Worm (Caenorhabditis elegans) whole organism, L4 larva: ENCODE data around the gene T26C11.8.

Source experiments
- F26F4.8 ChIP-seq: fragments of 200-800 bp; sonication (Bioruptor generic); conservative IDR thresholded peaks from 2 replicates; pipeline ENCODE4 v1.3.6; 2022; ENCODE audit warnings: missing genetic modification characterization, missing compliant biosample characterization
- F49E8.2 ChIP-seq: sonication (generic microtip); optimal IDR thresholded peaks from 2 replicates; lab custom pipeline; 2016; ENCODE audit warnings: missing compliant biosample characterization, mild to moderate bottlenecking, missing genetic modification characterization, borderline replicate concordance
- T20F7.1 ChIP-seq: fragments of 200-800 bp; sonication (Bioruptor generic); optimal IDR thresholded peaks from 2 replicates; lab custom pipeline; 2018; ENCODE audit warnings: mild to moderate bottlenecking, missing genetic modification characterization, missing compliant biosample characterization
- Y105C5A.15 ChIP-seq: fragments of 200-800 bp; sonication (Bioruptor generic); IDR thresholded peaks from 2 replicates; pipeline ENCODE4 v1.3.6; 2022; ENCODE audit warnings: missing genetic modification characterization, missing compliant biosample characterization
- Y5F2A.4 ChIP-seq: fragments of 200-800 bp; sonication (Bioruptor generic); optimal IDR thresholded peaks from 2 replicates; lab custom pipeline; 2018; ENCODE audit warnings: mild to moderate bottlenecking, missing genetic modification characterization, missing compliant biosample characterization
- Y75B8A.6 ChIP-seq: fragments of 200-800 bp; sonication (Bioruptor generic); IDR thresholded peaks from 2 replicates; pipeline ENCODE4 v1.3.6; 2022; ENCODE audit warnings: missing genetic modification reagents, missing genetic modification characterization, missing compliant biosample characterization
- ZK337.2 ChIP-seq: fragments of 200-800 bp; sonication (Bioruptor generic); IDR thresholded peaks from 2 replicates; pipeline ENCODE4 v1.3.6; 2022; ENCODE audit warnings: missing genetic modification reagents, missing genetic modification characterization, missing compliant biosample characterization
- aha-1 ChIP-seq: fragments of 150-350 bp; peaks from one replicate; lab custom pipeline; 2014; ENCODE audit warnings: missing biosample characterization, missing genetic modification characterization
- arid-1 ChIP-seq: fragments of 200-800 bp; sonication (Bioruptor generic); conservative IDR thresholded peaks from 2 replicates; pipeline ENCODE4 v1.3.6; 2022; ENCODE audit warnings: missing genetic modification reagents, missing genetic modification characterization, missing compliant biosample characterization
- ceh-20 ChIP-seq: fragments of 200-800 bp; sonication (Bioruptor generic); IDR thresholded peaks from 2 replicates; pipeline ENCODE4 v1.3.6; 2022; ENCODE audit warnings: missing genetic modification reagents, missing genetic modification characterization, missing compliant biosample characterization
- ceh-44 ChIP-seq: fragments of 200-800 bp; sonication (Bioruptor generic); IDR thresholded peaks from 2 replicates; pipeline ENCODE4 v1.3.6; 2022; ENCODE audit warnings: missing genetic modification reagents, missing genetic modification characterization, missing compliant biosample characterization
- ceh-82 ChIP-seq: sonication (generic microtip); optimal IDR thresholded peaks from 2 replicates; lab custom pipeline; 2017; ENCODE audit warnings: missing biosample characterization, missing genetic modification characterization
- ctbp-1 ChIP-seq: fragments of 200-800 bp; sonication (Bioruptor generic); IDR thresholded peaks from 2 replicates; pipeline ENCODE4 v1.3.6; 2022; ENCODE audit warnings: missing genetic modification reagents, missing genetic modification characterization, missing compliant biosample characterization
- daf-8 ChIP-seq: fragments of 200-800 bp; sonication (Bioruptor generic); IDR thresholded peaks from 2 replicates; pipeline ENCODE4 v1.3.6; 2022; ENCODE audit warnings: missing genetic modification characterization, missing compliant biosample characterization
- dpl-1 ChIP-seq: fragments of 150-350 bp; optimal IDR thresholded peaks from 2 replicates; lab custom pipeline; 2014; ENCODE audit warnings: missing biosample characterization, missing genetic modification reagents, missing genetic modification characterization
- dve-1 ChIP-seq: sonication (generic microtip); optimal IDR thresholded peaks from 2 replicates; lab custom pipeline; 2017; ENCODE audit warnings: antibody characterized with exemption, mild to moderate bottlenecking, missing genetic modification characterization, missing compliant biosample characterization; ENCODE audit not compliant: insufficient read depth
- egl-43 ChIP-seq: fragments of 200-800 bp; sonication (Bioruptor generic); IDR thresholded peaks from 2 replicates; pipeline ENCODE4 v1.3.6; 2022; ENCODE audit warnings: missing genetic modification reagents, missing genetic modification characterization, missing compliant biosample characterization
- fos-1 ChIP-seq: fragments of 150-350 bp; optimal IDR thresholded peaks from 2 replicates; lab custom pipeline; 2014; ENCODE audit warnings: missing biosample characterization, missing genetic modification characterization
- gei-8 ChIP-seq: fragments of 200-800 bp; sonication (Bioruptor generic); optimal IDR thresholded peaks from 2 replicates; lab custom pipeline; 2018; ENCODE audit warnings: mild to moderate bottlenecking, missing genetic modification characterization, missing compliant biosample characterization
- hif-1 ChIP-seq, 2 experiments: sonication (generic microtip); optimal IDR thresholded peaks; 2 replicates each; lab custom pipeline; 2016 to 2017; ENCODE audit warnings: missing compliant biosample characterization in 2 of 2, missing genetic modification characterization in 2 of 2, missing genetic modification reagents in 2 of 2, missing genotype in 2 of 2, mild to moderate bottlenecking in 1 of 2
- hlh-30 ChIP-seq: sonication (generic microtip); optimal IDR thresholded peaks from 2 replicates; lab custom pipeline; 2017; ENCODE audit warnings: antibody characterized with exemption, mild to moderate bottlenecking, missing genetic modification characterization, missing compliant biosample characterization; ENCODE audit not compliant: insufficient read depth
- lin-29 ChIP-seq: fragments of 200-800 bp; sonication (Bioruptor generic); IDR thresholded peaks from 2 replicates; pipeline ENCODE4 v1.3.6; 2022; ENCODE audit warnings: missing genetic modification reagents, missing genetic modification characterization, missing compliant biosample characterization
- lsy-2 ChIP-seq, 2 experiments: fragments of 150-350 bp in 1 of 2; sonication (generic microtip) in 1 of 2; optimal IDR thresholded peaks; 2 replicates each; lab custom pipeline; 2014 to 2017; ENCODE audit warnings: missing biosample characterization in 2 of 2, missing genetic modification characterization in 2 of 2
- madf-5 ChIP-seq, 2 experiments: fragments of 200-800 bp; sonication (Bioruptor generic); IDR thresholded peaks; 2 replicates each; pipeline ENCODE4 v1.3.6; 2022; ENCODE audit warnings: missing compliant biosample characterization in 2 of 2, missing genetic modification characterization in 2 of 2
- madf-9 ChIP-seq: fragments of 200-800 bp; sonication (Bioruptor generic); conservative IDR thresholded peaks from 2 replicates; pipeline ENCODE4 v1.3.6; 2022; ENCODE audit warnings: missing genetic modification reagents, missing genetic modification characterization, missing compliant biosample characterization
- mdt-29 ChIP-seq: fragments of 200-800 bp; sonication (Bioruptor generic); IDR thresholded peaks from 2 replicates; pipeline ENCODE4 v1.3.6; 2022; ENCODE audit warnings: missing genetic modification reagents, missing genetic modification characterization, missing compliant biosample characterization
- mes-2 ChIP-seq: sonication (generic microtip); optimal IDR thresholded peaks from 2 replicates; lab custom pipeline; 2016; ENCODE audit warnings: missing genotype, mild to moderate bottlenecking, missing genetic modification characterization, missing compliant biosample characterization; ENCODE audit not compliant: poor library complexity, severe bottlenecking
- mxl-3 ChIP-seq: fragments of 200-800 bp; sonication (Bioruptor generic); optimal IDR thresholded peaks from 2 replicates; lab custom pipeline; 2018; ENCODE audit warnings: mild to moderate bottlenecking, missing genetic modification characterization, missing compliant biosample characterization
- nhr-10 ChIP-seq: fragments of 150-350 bp; optimal IDR thresholded peaks from 2 replicates; lab custom pipeline; 2014; ENCODE audit warnings: missing biosample characterization, missing genetic modification characterization
- nhr-111 ChIP-seq: fragments of 200-800 bp; sonication (Bioruptor generic); optimal IDR thresholded peaks from 2 replicates; lab custom pipeline; 2018; ENCODE audit warnings: mild to moderate bottlenecking, missing genetic modification characterization, missing compliant biosample characterization
- nhr-25 ChIP-seq: sonication (generic microtip); optimal IDR thresholded peaks from 2 replicates; lab custom pipeline; 2017; ENCODE audit warnings: missing genetic modification characterization, mild to moderate bottlenecking, missing compliant biosample characterization, antibody characterized with exemption, moderate library complexity, borderline replicate concordance; ENCODE audit not compliant: insufficient read depth
- nhr-42 ChIP-seq: fragments of 200-800 bp; sonication (Bioruptor generic); IDR thresholded peaks from 2 replicates; pipeline ENCODE4 v1.3.6; 2022; ENCODE audit warnings: missing genetic modification characterization, missing compliant biosample characterization
- nhr-6 ChIP-seq: fragments of 150-350 bp; optimal IDR thresholded peaks from 2 replicates; lab custom pipeline; 2014; ENCODE audit warnings: missing biosample characterization, missing genetic modification characterization
- nhr-76 ChIP-seq: fragments of 150-350 bp; optimal IDR thresholded peaks from 2 replicates; lab custom pipeline; 2014; ENCODE audit warnings: missing biosample characterization, missing genetic modification characterization
- php-3 ChIP-seq: fragments of 200-800 bp; sonication (Bioruptor generic); IDR thresholded peaks from 2 replicates; pipeline ENCODE4 v1.3.6; 2022; ENCODE audit warnings: missing genetic modification reagents, missing genetic modification characterization, missing compliant biosample characterization
- set-16 ChIP-seq: fragments of 200-800 bp; sonication (Bioruptor generic); IDR thresholded peaks from 2 replicates; pipeline ENCODE4 v1.3.6; 2022; ENCODE audit warnings: missing genetic modification reagents, missing genetic modification characterization, missing compliant biosample characterization
- snpc-1.2 ChIP-seq: fragments of 200-800 bp; sonication (Bioruptor generic); IDR thresholded peaks from 2 replicates; pipeline ENCODE4 v1.3.6; 2022; ENCODE audit warnings: missing genetic modification reagents, missing genetic modification characterization, missing compliant biosample characterization
- snpc-4 ChIP-seq: fragments of 150-350 bp; optimal IDR thresholded peaks from 2 replicates; lab custom pipeline; 2014; ENCODE audit warnings: missing biosample characterization, missing genetic modification characterization
- spr-1 ChIP-seq: sonication (generic microtip); optimal IDR thresholded peaks from 2 replicates; lab custom pipeline; 2016; ENCODE audit warnings: mild to moderate bottlenecking, missing genetic modification characterization, missing compliant biosample characterization
- spr-3 ChIP-seq: fragments of 200-800 bp; sonication (Bioruptor generic); optimal IDR thresholded peaks from 2 replicates; lab custom pipeline; 2018; ENCODE audit warnings: mild to moderate bottlenecking, missing genetic modification characterization, missing compliant biosample characterization
- tag-97 ChIP-seq: fragments of 200-800 bp; sonication (Bioruptor generic); IDR thresholded peaks from 2 replicates; pipeline ENCODE4 v1.3.6; 2022; ENCODE audit warnings: missing genetic modification characterization, missing compliant biosample characterization
- unc-62 ChIP-seq, 3 experiments: fragments of 150-350 bp in 1 of 3; sonication (generic microtip); optimal IDR thresholded peaks in 2 of 3; peaks in 1 of 3; 1 replicate in 1 of 3; 2 replicates in 2 of 3; lab custom pipeline; 2014 to 2017; ENCODE audit warnings: missing biosample characterization in 3 of 3, missing genetic modification characterization in 3 of 3, missing genetic modification reagents in 3 of 3, missing genotype in 1 of 3
- vab-7 ChIP-seq: fragments of 200-800 bp; sonication (Bioruptor generic); IDR thresholded peaks from 2 replicates; pipeline ENCODE4 v1.3.6; 2022; ENCODE audit warnings: missing genetic modification reagents, missing genetic modification characterization, missing compliant biosample characterization
- zip-11 ChIP-seq: fragments of 200-800 bp; sonication (Bioruptor generic); IDR thresholded peaks from 2 replicates; pipeline ENCODE4 v1.3.6; 2022; ENCODE audit warnings: missing genetic modification characterization, missing compliant biosample characterization
- zip-2 ChIP-seq: fragments of 150-350 bp; optimal IDR thresholded peaks from 2 replicates; lab custom pipeline; 2014; ENCODE audit warnings: missing biosample characterization, missing genetic modification characterization
- ztf-7 ChIP-seq: fragments of 150-350 bp; optimal IDR thresholded peaks from 2 replicates; lab custom pipeline; 2014; ENCODE audit warnings: missing biosample characterization, missing genetic modification characterization

Gene T26C11.8

ce11 chrX:1850525-1850924, 10.0 kb upstream of the T26C11.8 start (continued):
- TF ChIP-seq ceh-44 (GFP tag; lab: Robert Waterston, UW), result no peak
- no peak for TF ChIP-seq snpc-4 (tag; lab: Kevin White, UChicago)
- no peak for TF ChIP-seq T20F7.1 (GFP tag; lab: Kevin White, UChicago)
- TF ChIP-seq ctbp-1, result no peak
- no peak for TF ChIP-seq lin-29 (GFP tag; lab: Robert Waterston, UW)
- TF ChIP-seq aha-1 (tag; lab: Kevin White, UChicago), result peak; percentile 38
- no peak for TF ChIP-seq tag-97 (GFP tag; lab: Robert Waterston, UW)
- no peak for TF ChIP-seq nhr-10 (tag; lab: Kevin White, UChicago)
- TF ChIP-seq lsy-2 (tag; optimal IDR thresholded peaks at IDR 0.05; lab: Kevin White, UChicago), result no peak

ce11 chrX:1852636-1853035, 7.9 kb upstream of the T26C11.8 start, which contains the start of gene ceh-21:
Gene ceh-21, minus strand, starts transcription at chrX:1852736.
- no peak for TF ChIP-seq hlh-30 (tag; lab: Kevin White, UChicago)

ce11 chrX:1853596-1853995, 6.9 kb upstream of the T26C11.8 start, which contains the start of gene T26C11.9:
Gene T26C11.9, minus strand, starts transcription at chrX:1853849.
- TF ChIP-seq ZK337.2 (GFP tag; lab: Robert Waterston, UW) (no peak), fos-1 (tag; lab: Kevin White, UChicago) (no peak), F26F4.8 (GFP tag; lab: Robert Waterston, UW) (no peak), ztf-7 (no peak), gei-8 (GFP tag; lab: Kevin White, UChicago) (no peak), aha-1 (tag; lab: Kevin White, UChicago) (no peak), madf-5 (GFP tag; IDR thresholded peaks at IDR 0.05; lab: Robert Waterston, UW) (no peak), hif-1 (tag; optimal IDR thresholded peaks at IDR 0.05; lab: Kevin White, UChicago) (peak in 1 of 2 experiments; percentile 57), Y5F2A.4 (GFP tag; lab: Kevin White, UChicago) (no peak), dve-1 (tag; lab: Kevin White, UChicago) (no peak), nhr-76 (tag; lab: Kevin White, UChicago) (no peak), unc-62 (GFP tag; optimal IDR thresholded peaks at IDR 0.05 in 1 of 2; lab: Kevin White, UChicago) (no peak), unc-62 (tag; optimal IDR thresholded peaks at IDR 0.05; lab: Kevin White, UChicago) (no peak), madf-9 (GFP tag; lab: Robert Waterston, UW) (no peak), mxl-3 (GFP tag; lab: Kevin White, UChicago) (no peak), set-16 (GFP tag; lab: Robert Waterston, UW) (no peak), spr-3 (GFP tag; lab: Kevin White, UChicago) (no peak), egl-43 (no peak), arid-1 (GFP tag; lab: Robert Waterston, UW) (no peak), snpc-4 (tag; lab: Kevin White, UChicago) (no peak), mes-2 (tag; lab: Kevin White, UChicago) (peak; percentile 89), nhr-6 (tag; lab: Kevin White, UChicago) (peak; percentile 72), daf-8 (GFP tag; lab: Robert Waterston, UW) (no peak), ceh-82 (no peak), Y75B8A.6 (GFP tag; lab: Robert Waterston, UW) (no peak), Y105C5A.15 (GFP tag; lab: Robert Waterston, UW) (no peak), snpc-1.2 (GFP tag; lab: Robert Waterston, UW) (no peak), zip-11 (GFP tag; lab: Robert Waterston, UW) (no peak), spr-1 (tag; lab: Kevin White, UChicago) (no peak), ceh-20 (no peak), nhr-10 (tag; lab: Kevin White, UChicago) (no peak), mdt-29 (no peak), php-3 (GFP tag; lab: Robert Waterston, UW) (no peak), nhr-42 (GFP tag; lab: Robert Waterston, UW) (no peak), vab-7 (no peak), nhr-25 (no peak), lsy-2 (tag; optimal IDR thresholded peaks at IDR 0.05; lab: Kevin White, UChicago) (peak in 1 of 2 experiments; percentile 3), lin-29 (GFP tag; lab: Robert Waterston, UW) (no peak), F49E8.2 (tag; lab: Kevin White, UChicago) (no peak), zip-2 (no peak), nhr-111 (no peak), dpl-1 (peak; percentile 28)
